Worm (Caenorhabditis elegans): ENCODE measurements around the gene E02H9.13.

E02H9.13 gene

DNA sequence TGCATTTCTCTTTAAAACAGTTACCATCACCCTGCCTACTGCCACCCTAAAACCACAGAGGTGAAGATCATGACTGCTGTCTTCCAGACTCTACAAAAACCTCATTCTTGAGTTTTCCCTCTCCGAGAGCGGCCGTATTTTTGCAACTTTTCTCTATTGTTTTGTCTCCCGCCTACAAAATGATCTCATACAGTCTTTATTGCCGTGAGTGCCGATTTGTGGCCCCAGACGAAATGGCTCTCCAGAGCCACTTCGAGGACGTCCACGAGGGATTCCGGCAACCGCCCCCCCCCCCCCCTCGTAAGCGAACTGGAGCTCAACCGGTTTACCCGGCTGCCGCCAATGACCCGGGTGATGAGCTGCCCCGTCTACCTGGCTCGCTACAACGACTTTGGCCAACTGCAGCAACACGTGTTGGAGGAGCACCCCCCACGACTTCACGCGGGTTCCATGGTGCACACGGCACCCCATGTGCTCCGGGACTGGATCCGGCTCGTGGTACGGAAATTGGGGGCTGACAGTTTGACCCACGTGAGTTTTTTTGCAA lies 13.7 kb downstream of the E02H9.13 start:
- TF ChIP-seq unc-130 (GFP tag; optimal IDR thresholded peaks at IDR 0.05), result no peak
- peak; percentile 97 for TF ChIP-seq set-16 (GFP tag; IDR thresholded peaks at IDR 0.05)
- no peak for TF ChIP-seq R02D3.7 (tag; optimal IDR thresholded peaks at IDR 0.05)
- no peak for TF ChIP-seq fkh-10 (GFP tag; optimal IDR thresholded peaks at IDR 0.05)
- no peak for TF ChIP-seq ztf-11 (tag; optimal IDR thresholded peaks at IDR 0.05)
- no peak for TF ChIP-seq daf-19 (GFP tag; conservative IDR thresholded peaks at IDR 0.05)
- no peak for TF ChIP-seq madf-5 (GFP tag; IDR thresholded peaks at IDR 0.05)
- TF ChIP-seq ces-1 (GFP tag; optimal IDR thresholded peaks at IDR 0.05), result no peak
- no peak for TF ChIP-seq T26A8.4 (GFP tag; IDR thresholded peaks at IDR 0.05)
- TF ChIP-seq egl-27 (tag; optimal IDR thresholded peaks at IDR 0.05), result no peak
- TF ChIP-seq unc-39 (tag; optimal IDR thresholded peaks at IDR 0.05), result no peak
- no peak for TF ChIP-seq unc-62 (GFP tag; optimal IDR thresholded peaks at IDR 0.05 in 1 of 2)
- TF ChIP-seq unc-62 (tag; optimal IDR thresholded peaks at IDR 0.05), result no peak
- no peak for TF ChIP-seq nhr-28 (tag; optimal IDR thresholded peaks at IDR 0.05)
- no peak for TF ChIP-seq dve-1 (tag; optimal IDR thresholded peaks at IDR 0.05; ENCODE audit: insufficient read depth)
- no peak for TF ChIP-seq nhr-111 (GFP tag; optimal IDR thresholded peaks at IDR 0.05)
- TF ChIP-seq dmd-9 (GFP tag; IDR thresholded peaks at IDR 0.05), result no peak
- no peak for TF ChIP-seq skn-1 (tag; optimal IDR thresholded peaks at IDR 0.05)
- TF ChIP-seq lsy-2 (tag; optimal IDR thresholded peaks at IDR 0.05), result no peak
- no peak for TF ChIP-seq pha-4 (GFP tag; IDR thresholded peaks at IDR 0.05)
- TF ChIP-seq pha-4 (tag; optimal IDR thresholded peaks at IDR 0.05), result no peak
- TF ChIP-seq egl-43 (GFP tag; IDR thresholded peaks at IDR 0.05), result no peak
- no peak for TF ChIP-seq ceh-44 (GFP tag; IDR thresholded peaks at IDR 0.05)
- no peak for TF ChIP-seq ceh-82 (tag; optimal IDR thresholded peaks at IDR 0.05)
- peak; percentile 90 for TF ChIP-seq aha-1 (tag)
- TF ChIP-seq ceh-62 (tag; optimal IDR thresholded peaks at IDR 0.05), result no peak
- 0 out of 2 replicates have a peak, but pooled peaks have one; percentile 12 for TF ChIP-seq daf-8 (GFP tag; IDR thresholded peaks at IDR 0.05)

DNA sequence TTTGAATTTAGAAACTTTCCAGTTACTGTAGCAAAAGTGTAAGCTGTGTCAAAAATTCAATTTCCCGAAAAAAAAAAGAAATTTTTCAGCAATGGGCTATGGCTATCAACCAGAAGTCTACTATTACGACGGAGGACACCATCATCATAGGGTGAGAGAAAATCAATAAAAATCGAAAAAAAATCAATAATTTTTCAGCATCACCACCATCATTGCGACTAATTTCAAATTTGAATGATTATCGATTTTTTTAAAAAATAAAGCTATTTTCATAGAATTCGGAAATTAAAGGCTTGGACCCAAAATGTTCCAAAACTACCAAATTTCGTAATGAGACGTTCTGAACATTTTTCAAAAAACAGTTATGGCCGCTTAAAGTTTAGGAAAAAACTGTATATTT lies 14.9 kb downstream of the E02H9.13 start:
- TF ChIP-seq skn-1 (tag; optimal IDR thresholded peaks at IDR 0.05) (no peak), ceh-28 (tag; optimal IDR thresholded peaks at IDR 0.05) (peak; percentile 82), unc-130 (GFP tag; optimal IDR thresholded peaks at IDR 0.05) (no peak)

DNA sequence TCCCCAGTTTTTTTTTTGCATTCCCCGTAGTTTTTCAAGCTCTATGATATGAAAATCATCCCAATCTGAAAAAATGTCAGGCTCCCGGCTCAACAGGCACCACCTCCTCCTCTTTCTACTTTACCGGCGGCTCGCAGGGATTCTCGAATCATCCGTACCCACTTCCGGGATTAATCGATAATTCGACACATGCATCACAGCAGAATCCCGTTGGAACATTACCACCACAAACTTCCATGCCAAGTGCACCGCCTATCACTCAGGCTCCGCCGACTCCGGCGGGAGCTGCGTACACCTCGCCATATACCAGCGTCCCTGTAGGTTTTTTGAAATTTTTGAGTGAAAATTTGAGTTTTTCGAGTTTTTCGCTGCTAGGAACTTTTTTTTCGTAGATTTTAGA lies 17.3 kb downstream of the E02H9.13 start:
- TF ChIP-seq hlh-11 (tag; optimal IDR thresholded peaks at IDR 0.05) (no peak), fos-1 (tag; optimal IDR thresholded peaks at IDR 0.05) (no peak), lin-15B (tag; optimal IDR thresholded peaks at IDR 0.05) (no peak), egl-43 (GFP tag; IDR thresholded peaks at IDR 0.05) (peak; percentile 60; the same call in 1 of the 2 replicates), nhr-237 (tag; optimal IDR thresholded peaks at IDR 0.05) (no peak), unc-62 (GFP tag; optimal IDR thresholded peaks at IDR 0.05 in 1 of 2) (peak in 1 of 2 experiments; percentile 12), unc-62 (tag; optimal IDR thresholded peaks at IDR 0.05) (no peak), aha-1 (tag) (peak; percentile 53), unc-39 (tag; optimal IDR thresholded peaks at IDR 0.05) (no peak), nhr-111 (GFP tag; optimal IDR thresholded peaks at IDR 0.05) (no peak), nhr-25 (tag; optimal IDR thresholded peaks at IDR 0.05; ENCODE audit: borderline replicate concordance, insufficient read depth) (no peak), skn-1 (tag; optimal IDR thresholded peaks at IDR 0.05) (no peak), nhr-6 (tag; optimal IDR thresholded peaks at IDR 0.05) (no peak)

DNA sequence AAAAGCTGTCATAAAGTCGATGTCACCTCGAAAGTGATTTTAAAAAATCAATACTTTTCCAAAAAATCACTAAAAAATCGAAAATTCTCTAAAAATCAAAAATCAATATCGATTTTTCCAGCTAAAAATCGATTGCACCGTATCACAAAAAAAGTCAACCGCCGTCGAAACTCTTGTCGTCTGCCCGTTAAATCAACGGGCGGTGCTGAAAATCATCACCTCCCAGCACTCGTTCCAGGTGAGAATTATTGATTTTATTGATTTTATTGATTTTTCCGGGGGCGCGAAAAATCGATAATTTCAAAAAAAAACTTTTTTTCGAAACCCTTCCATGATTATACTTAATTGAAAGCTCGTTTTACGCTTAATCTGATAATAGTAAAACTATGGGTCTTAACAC lies 19.0 kb downstream of the E02H9.13 start:
- TF ChIP-seq F44E2.7 (GFP tag; IDR thresholded peaks at IDR 0.05), result 0 out of 2 replicates have a peak, but pooled peaks have one; percentile 60
- TF ChIP-seq lin-38 (GFP tag; IDR thresholded peaks at IDR 0.05), result peak; percentile 8
- TF ChIP-seq php-3 (GFP tag; IDR thresholded peaks at IDR 0.05), result no peak; the same call in 1 of the 2 replicates
- TF ChIP-seq ceh-28 (tag; optimal IDR thresholded peaks at IDR 0.05), result peak; percentile 90
- TF ChIP-seq ama-1 (optimal IDR thresholded peaks at IDR 0.05), result no peak
